Fruit fly (Drosophila melanogaster): ENCODE data around the gene CG32241.

Gene CG32241

dm6 chr3L:4428918-4429546 is 37.4 kb downstream of the CG32241 start, which contains the start of gene nAChRbeta1 (continued):
- TF ChIP-seq Ets97D (GFP tag; optimal IDR thresholded peaks at IDR 0.05) (no peak), CG10321 (GFP tag; IDR thresholded peaks at IDR 0.05) (no peak), Sry-β (GFP tag; optimal IDR thresholded peaks at IDR 0.05) (no peak), nerfin-2 (GFP tag; IDR thresholded peaks at IDR 0.05; ENCODE audit: partially characterized antibody) (no peak), sc (optimal IDR thresholded peaks at IDR 0.05) (no peak), sc (GFP tag; optimal IDR thresholded peaks at IDR 0.05) (no peak), unc-4 (GFP tag; IDR thresholded peaks at IDR 0.05; ENCODE audit: partially characterized antibody) (no peak), CG11456 (GFP tag; IDR thresholded peaks at IDR 0.05) (no peak), usp (GFP tag; optimal IDR thresholded peaks at IDR 0.05) (no peak), Hmx (GFP tag; optimal IDR thresholded peaks at IDR 0.05) (no peak), Gsc (GFP tag; IDR thresholded peaks at IDR 0.05) (no peak), CG14441 (GFP tag; IDR thresholded peaks at IDR 0.05) (no peak), lola (GFP tag; optimal IDR thresholded peaks at IDR 0.05) (no peak), danr (GFP tag; IDR thresholded peaks at IDR 0.05) (no peak), CG4282 (GFP tag; optimal IDR thresholded peaks at IDR 0.05) (no peak), CG17385 (GFP tag; optimal IDR thresholded peaks at IDR 0.05) (no peak), Fer2 (tag; optimal IDR thresholded peaks at IDR 0.05) (no peak), onecut (GFP tag; IDR thresholded peaks at IDR 0.05) (peak; percentile 78), Ptx1 (GFP tag; IDR thresholded peaks at IDR 0.05) (no peak), Opbp (GFP tag; IDR thresholded peaks at IDR 0.05; ENCODE audit: partially characterized antibody) (no peak), ham (GFP tag; IDR thresholded peaks at IDR 0.05) (no peak), h (optimal IDR thresholded peaks at IDR 0.05) (no peak), hkb (optimal IDR thresholded peaks at IDR 0.05) (no peak), hkb (GFP tag; IDR thresholded peaks at IDR 0.05) (no peak), crp (GFP tag; optimal IDR thresholded peaks at IDR 0.05) (peak in 1 of 2 experiments; percentile 45), gcm2 (GFP tag; optimal IDR thresholded peaks at IDR 0.05) (no peak), CG3065 (GFP tag; optimal IDR thresholded peaks at IDR 0.05) (no peak), CG8388 (GFP tag; optimal IDR thresholded peaks at IDR 0.05) (peak; percentile 66), Dll (GFP tag; IDR thresholded peaks at IDR 0.05; ENCODE audit: partially characterized antibody) (no peak), CG8359 (GFP tag; optimal IDR thresholded peaks at IDR 0.05; ENCODE audit: borderline replicate concordance) (no peak), odd (GFP tag; optimal IDR thresholded peaks at IDR 0.05) (no peak), run (tag; optimal IDR thresholded peaks at IDR 0.05) (no peak), bowl (GFP tag; IDR thresholded peaks at IDR 0.05) (no peak), CG32772 (GFP tag; IDR thresholded peaks at IDR 0.05) (no peak), ash1 (GFP tag; optimal IDR thresholded peaks at IDR 0.05) (no peak), CG14667 (GFP tag; IDR thresholded peaks at IDR 0.05) (no peak), al (GFP tag; IDR thresholded peaks at IDR 0.05) (no peak), grn (GFP tag; optimal IDR thresholded peaks at IDR 0.05) (no peak), CG13287 (GFP tag; IDR thresholded peaks at IDR 0.05; ENCODE audit: partially characterized antibody) (no peak), sisA (GFP tag; IDR thresholded peaks at IDR 0.05) (no peak), CG8281 (tag; optimal IDR thresholded peaks at IDR 0.05) (no peak), vfl (GFP tag; optimal IDR thresholded peaks at IDR 0.05) (no peak), E2f2 (GFP tag; IDR thresholded peaks at IDR 0.05) (no peak), CG13894 (tag; optimal IDR thresholded peaks at IDR 0.05) (peak; percentile 20), CG10462 (GFP tag; optimal IDR thresholded peaks at IDR 0.05) (no peak), CG34376 (GFP tag; optimal IDR thresholded peaks at IDR 0.05) (peak; percentile 19), nerfin-1 (tag; optimal IDR thresholded peaks at IDR 0.05) (peak; percentile 55), CG10959 (GFP tag; IDR thresholded peaks at IDR 0.05) (no peak), HHEX (GFP tag; optimal IDR thresholded peaks at IDR 0.05) (no peak), CG12942 (GFP tag; optimal IDR thresholded peaks at IDR 0.05) (no peak), CG7372 (GFP tag; IDR thresholded peaks at IDR 0.05) (no peak), CrebB (tag; optimal IDR thresholded peaks at IDR 0.05) (no peak)
